Fruit fly (Drosophila melanogaster): ENCODE results near the gene vilya.

vilya gene

dm6 chrX:2698064-2698894 lies 28.2 kb upstream of the vilya start, which contains the start of the genes Spg7 and Lint-O (continued):
- TF ChIP-seq wdn (GFP tag; IDR thresholded peaks at IDR 0.05) (no peak), Mad (GFP tag; optimal IDR thresholded peaks at IDR 0.05) (no peak), nau (GFP tag; optimal IDR thresholded peaks at IDR 0.05) (no peak), esg (GFP tag; conservative IDR thresholded peaks at IDR 0.05) (no peak), bbx (GFP tag; IDR thresholded peaks at IDR 0.05; ENCODE audit: partially characterized antibody) (peak; percentile 76), ci (GFP tag; IDR thresholded peaks at IDR 0.05) (no peak), CG2875 (GFP tag; optimal IDR thresholded peaks at IDR 0.05) (no peak), salm (tag; optimal IDR thresholded peaks at IDR 0.05) (no peak), CG18619 (GFP tag; optimal IDR thresholded peaks at IDR 0.05) (no peak), Oli (tag; optimal IDR thresholded peaks at IDR 0.05) (no peak), dpn (GFP tag; optimal IDR thresholded peaks at IDR 0.05) (no peak), unpg (GFP tag; optimal IDR thresholded peaks at IDR 0.05) (no peak), wor (GFP tag; IDR thresholded peaks at IDR 0.05) (no peak), jumu (GFP tag; optimal IDR thresholded peaks at IDR 0.05) (no peak), pan (optimal IDR thresholded peaks at IDR 0.05) (no peak), pan (GFP tag; optimal IDR thresholded peaks at IDR 0.05 in 1 of 2, IDR thresholded peaks at IDR 0.05 in 1 of 2) (no peak), CG1529 (GFP tag; optimal IDR thresholded peaks at IDR 0.05) (no peak), Hmr (GFP tag; optimal IDR thresholded peaks at IDR 0.05) (no peak), psq (GFP tag; optimal IDR thresholded peaks at IDR 0.05) (no peak), Neu2 (GFP tag; optimal IDR thresholded peaks at IDR 0.05; ENCODE audit: borderline replicate concordance) (no peak), Bdp1 (GFP tag; optimal IDR thresholded peaks at IDR 0.05) (no peak), zen2 (GFP tag; IDR thresholded peaks at IDR 0.05; ENCODE audit: partially characterized antibody) (peak; percentile 59), pita (GFP tag; optimal IDR thresholded peaks at IDR 0.05) (no peak), wek (GFP tag; optimal IDR thresholded peaks at IDR 0.05) (no peak), ara (GFP tag; IDR thresholded peaks at IDR 0.05) (no peak), Opbp (GFP tag; IDR thresholded peaks at IDR 0.05; ENCODE audit: partially characterized antibody) (peak; percentile 84), Hr78 (GFP tag; optimal IDR thresholded peaks at IDR 0.05) (no peak), slou (GFP tag; optimal IDR thresholded peaks at IDR 0.05) (no peak), lmd (GFP tag; IDR thresholded peaks at IDR 0.05) (no peak), CG10979 (tag; optimal IDR thresholded peaks at IDR 0.05) (no peak), CG4854 (GFP tag; optimal IDR thresholded peaks at IDR 0.05) (no peak), CG11085 (GFP tag; IDR thresholded peaks at IDR 0.05) (no peak), CG13775 (GFP tag; optimal IDR thresholded peaks at IDR 0.05) (no peak), CG5180 (GFP tag; optimal IDR thresholded peaks at IDR 0.05) (no peak), amos (GFP tag; IDR thresholded peaks at IDR 0.05; ENCODE audit: partially characterized antibody) (peak; percentile 76), z (GFP tag; IDR thresholded peaks at IDR 0.05) (no peak), da (GFP tag; optimal IDR thresholded peaks at IDR 0.05) (no peak), CG4360 (GFP tag; IDR thresholded peaks at IDR 0.05) (no peak), Oaz (GFP tag; IDR thresholded peaks at IDR 0.05) (no peak), CG30020 (tag; optimal IDR thresholded peaks at IDR 0.05) (no peak), Camta (GFP tag; optimal IDR thresholded peaks at IDR 0.05) (no peak), CG12744 (GFP tag; optimal IDR thresholded peaks at IDR 0.05) (no peak), hb (GFP tag; IDR thresholded peaks at IDR 0.05; ENCODE audit: partially characterized antibody) (peak; percentile 66; the same call in 2 of the 3 replicates), CG6175 (GFP tag; IDR thresholded peaks at IDR 0.05) (no peak), CG15514 (GFP tag; optimal IDR thresholded peaks at IDR 0.05) (peak; percentile 45), lola (GFP tag; optimal IDR thresholded peaks at IDR 0.05) (no peak), CG7839 (tag; optimal IDR thresholded peaks at IDR 0.05) (no peak), CG12659 (GFP tag; optimal IDR thresholded peaks at IDR 0.05) (no peak)
